Worm (Caenorhabditis elegans): ENCODE results near the gene R10E4.3.

R10E4.3 gene

DNA sequence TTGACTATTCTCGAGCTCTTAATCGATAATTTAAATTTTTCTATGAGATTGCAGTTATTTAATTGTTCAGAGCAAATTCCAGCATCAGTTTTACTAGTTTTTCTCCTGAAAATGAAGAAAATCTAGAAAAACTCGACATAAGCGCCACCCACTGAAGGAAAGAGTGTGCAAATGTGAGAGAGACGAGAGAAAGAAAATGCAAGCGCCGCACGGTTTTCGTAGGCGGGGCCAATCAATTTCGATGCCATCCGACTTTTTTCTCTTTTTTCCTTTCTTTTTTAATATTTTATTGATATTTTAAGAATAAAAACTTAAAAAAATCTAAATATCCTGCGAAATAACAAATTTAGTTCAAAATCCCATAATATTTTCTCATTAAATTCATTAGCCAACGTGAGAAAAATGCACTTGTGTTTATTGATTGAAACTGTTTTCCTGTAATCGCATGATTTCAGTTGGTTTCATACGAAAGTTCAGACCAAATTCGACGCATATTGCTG, 45.3 kb upstream of the R10E4.3 start, which contains the start of gene cdk-12:
cdk-12 (plus strand) TSS at position 450 of the 500 bp plus-strand sequence.
- TF ChIP-seq R02D3.7 (tag; optimal IDR thresholded peaks at IDR 0.05), result no peak
- peak; percentile 35 for TF ChIP-seq lin-39 (tag; optimal IDR thresholded peaks at IDR 0.05)
- TF ChIP-seq tbx-2 (tag; optimal IDR thresholded peaks at IDR 0.05), result no peak
- no peak for TF ChIP-seq eor-1 (tag; optimal IDR thresholded peaks at IDR 0.05)
- no peak for TF ChIP-seq elt-1 (tag; optimal IDR thresholded peaks at IDR 0.05)
- TF ChIP-seq fkh-2 (tag; optimal IDR thresholded peaks at IDR 0.05), result no peak
- TF ChIP-seq hmg-11 (tag; optimal IDR thresholded peaks at IDR 0.05), result peak; percentile 34
- TF ChIP-seq snpc-4 (tag; optimal IDR thresholded peaks at IDR 0.05), result peak; percentile 63
- TF ChIP-seq pha-4 (tag; optimal IDR thresholded peaks at IDR 0.05), result peak; percentile 49
- peak; percentile 4 for TF ChIP-seq elt-2 (tag; optimal IDR thresholded peaks at IDR 0.05)
- peak; percentile 81 for TF ChIP-seq nfya-1 (tag; optimal IDR thresholded peaks at IDR 0.05; ENCODE audit: insufficient read depth)
- no peak for TF ChIP-seq nhr-67 (tag; optimal IDR thresholded peaks at IDR 0.05)
- TF ChIP-seq nhr-43 (tag; optimal IDR thresholded peaks at IDR 0.05; ENCODE audit: poor library complexity, severe bottlenecking), result no peak
- TF ChIP-seq ZK546.5 (tag; optimal IDR thresholded peaks at IDR 0.05), result no peak
- no peak for TF ChIP-seq nhr-237 (tag; optimal IDR thresholded peaks at IDR 0.05)
- TF ChIP-seq ceh-28 (tag; optimal IDR thresholded peaks at IDR 0.05), result peak; percentile 22
- peak; percentile 36 for TF ChIP-seq lin-15B (tag; optimal IDR thresholded peaks at IDR 0.05)
- TF ChIP-seq nhr-23 (tag; optimal IDR thresholded peaks at IDR 0.05), result peak; percentile 16

DNA sequence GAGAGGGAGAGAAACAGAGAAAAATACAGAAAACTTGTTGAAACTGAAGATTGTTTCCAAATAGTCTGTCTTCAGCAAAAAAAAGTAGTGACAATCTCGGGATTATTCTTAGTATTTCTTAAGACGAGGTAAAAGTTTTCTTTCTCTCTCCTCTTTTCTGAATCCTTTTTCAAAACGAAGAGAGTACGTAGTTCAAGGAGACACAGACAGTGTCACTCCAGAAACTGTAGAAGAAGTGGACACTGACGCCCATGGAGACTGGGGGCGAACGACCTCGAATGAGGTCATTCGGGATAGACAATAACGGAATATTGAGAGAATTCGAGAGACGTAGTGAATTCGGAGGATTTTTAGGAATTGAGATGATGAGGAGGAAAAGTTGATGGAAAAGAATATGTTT, 43.7 kb upstream of the R10E4.3 start, which contains the start of gene gly-6:
gly-6 (minus strand) TSS at position 245 of the 400 bp plus-strand sequence.
- TF ChIP-seq unc-62 (GFP tag; optimal IDR thresholded peaks at IDR 0.05) (no peak), fos-1 (tag; optimal IDR thresholded peaks at IDR 0.05) (no peak), nhr-25 (tag; optimal IDR thresholded peaks at IDR 0.05) (peak; percentile 66), lin-15B (tag; optimal IDR thresholded peaks at IDR 0.05) (no peak), nhr-43 (tag; optimal IDR thresholded peaks at IDR 0.05; ENCODE audit: poor library complexity, severe bottlenecking) (no peak), nhr-237 (tag; optimal IDR thresholded peaks at IDR 0.05) (no peak), nhr-28 (tag; optimal IDR thresholded peaks at IDR 0.05) (no peak), nhr-11 (tag; optimal IDR thresholded peaks at IDR 0.05) (no peak), mml-1 (tag; optimal IDR thresholded peaks at IDR 0.05) (no peak), nhr-23 (tag; optimal IDR thresholded peaks at IDR 0.05) (peak; percentile 76)

DNA sequence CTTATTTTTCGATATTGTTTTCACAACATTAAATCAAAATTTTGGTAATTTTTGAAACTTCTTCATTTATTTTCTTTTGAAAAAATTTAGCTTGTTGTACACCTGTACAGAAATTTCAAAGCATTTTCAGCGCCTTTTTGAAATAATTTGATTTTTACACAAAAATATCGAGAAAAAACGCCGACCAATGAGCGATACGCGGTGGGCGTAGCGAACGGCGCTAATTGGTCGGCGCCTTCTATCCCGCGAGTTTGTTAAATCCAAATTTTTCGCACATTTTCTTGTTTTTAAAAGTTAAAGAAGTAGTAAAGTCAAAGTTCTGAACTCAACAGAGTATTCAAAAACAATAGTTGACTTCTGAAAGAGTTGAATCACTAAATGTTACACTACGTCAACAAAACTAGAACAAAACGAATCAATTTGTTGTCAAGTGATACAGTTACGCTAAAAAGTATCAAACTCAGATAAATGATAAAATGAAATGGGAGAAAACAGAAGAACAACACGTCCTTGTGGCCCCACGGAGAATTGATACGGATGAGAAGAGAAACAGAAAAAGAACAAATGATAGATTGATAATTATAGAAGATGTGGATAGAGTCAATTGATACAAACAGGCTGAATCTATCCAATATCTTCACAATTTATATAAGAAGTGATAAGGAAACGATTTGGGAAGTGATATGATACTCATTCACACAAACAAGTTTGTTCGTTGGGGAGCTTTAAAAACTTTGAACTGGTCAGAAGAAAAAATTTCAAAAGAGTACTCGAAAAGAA, 41.1 kb upstream of the R10E4.3 start:
- TF ChIP-seq nfya-1 (tag; optimal IDR thresholded peaks at IDR 0.05; ENCODE audit: insufficient read depth), result peak; percentile 90
- peak; percentile 44 for TF ChIP-seq nhr-43 (tag; optimal IDR thresholded peaks at IDR 0.05; ENCODE audit: poor library complexity, severe bottlenecking)
- TF ChIP-seq zag-1 (tag; optimal IDR thresholded peaks at IDR 0.05), result no peak
- TF ChIP-seq ZK546.5 (tag; optimal IDR thresholded peaks at IDR 0.05), result no peak
- no peak for TF ChIP-seq mdl-1 (tag; optimal IDR thresholded peaks at IDR 0.05)
- no peak for TF ChIP-seq mml-1 (tag; optimal IDR thresholded peaks at IDR 0.05)
- TF ChIP-seq egl-5 (tag; optimal IDR thresholded peaks at IDR 0.05), result no peak
- no peak for TF ChIP-seq pqm-1 (tag; optimal IDR thresholded peaks at IDR 0.05)
- no peak for TF ChIP-seq hmg-11 (tag; optimal IDR thresholded peaks at IDR 0.05)
- TF ChIP-seq unc-62 (GFP tag; optimal IDR thresholded peaks at IDR 0.05), result no peak
- no peak for TF ChIP-seq nhr-77 (tag; optimal IDR thresholded peaks at IDR 0.05)
- no peak for TF ChIP-seq R02D3.7 (tag; optimal IDR thresholded peaks at IDR 0.05)
- TF ChIP-seq fkh-2 (tag; optimal IDR thresholded peaks at IDR 0.05), result no peak
- TF ChIP-seq unc-39 (tag; optimal IDR thresholded peaks at IDR 0.05), result no peak
- no peak for TF ChIP-seq eor-1 (tag; optimal IDR thresholded peaks at IDR 0.05)
- no peak for TF ChIP-seq ceh-28 (tag; optimal IDR thresholded peaks at IDR 0.05)
- TF ChIP-seq nhr-23 (tag; optimal IDR thresholded peaks at IDR 0.05), result peak; percentile 77
- no peak for TF ChIP-seq nhr-11 (tag; optimal IDR thresholded peaks at IDR 0.05)
- no peak for TF ChIP-seq ztf-11 (tag; optimal IDR thresholded peaks at IDR 0.05)
- no peak for TF ChIP-seq nhr-25 (tag; optimal IDR thresholded peaks at IDR 0.05)
- TF ChIP-seq elt-3 (tag; optimal IDR thresholded peaks at IDR 0.05), result peak in 2 of 3 experiments; percentile 13 to 98
- TF ChIP-seq ztf-4 (tag; optimal IDR thresholded peaks at IDR 0.05), result no peak
- TF ChIP-seq tbx-2 (tag; optimal IDR thresholded peaks at IDR 0.05), result no peak

DNA sequence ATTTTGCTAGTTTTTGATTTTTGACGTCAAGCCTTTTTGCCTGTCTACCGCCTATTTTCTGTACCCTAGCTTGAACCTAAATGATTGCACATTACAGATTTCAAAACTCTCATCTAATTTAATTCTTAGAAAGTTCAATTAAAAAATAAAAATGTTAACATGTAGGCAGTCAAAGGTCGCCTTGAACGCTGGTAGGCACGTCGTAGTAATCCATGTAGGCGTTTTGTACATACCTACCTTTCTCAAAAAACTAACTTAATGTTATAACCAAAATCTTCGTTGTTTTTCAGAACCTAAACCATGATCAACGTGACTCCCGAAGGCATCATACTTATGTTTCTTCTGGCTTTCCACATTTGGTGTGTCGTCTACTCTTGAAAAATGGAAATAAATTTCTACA, 36.6 kb upstream of the R10E4.3 start, which contains the start of gene H38K22.9:
H38K22.9 (plus strand) TSS at position 301 of the 400 bp plus-strand sequence.
- TF ChIP-seq snpc-4 (tag; optimal IDR thresholded peaks at IDR 0.05) (no peak), nhr-23 (tag; optimal IDR thresholded peaks at IDR 0.05) (peak; percentile 20), skn-1 (tag; optimal IDR thresholded peaks at IDR 0.05) (no peak), unc-39 (tag; optimal IDR thresholded peaks at IDR 0.05) (no peak), nhr-11 (tag; optimal IDR thresholded peaks at IDR 0.05) (no peak), nhr-43 (tag; optimal IDR thresholded peaks at IDR 0.05; ENCODE audit: poor library complexity, severe bottlenecking) (peak; percentile 43), nfya-1 (tag; optimal IDR thresholded peaks at IDR 0.05; ENCODE audit: insufficient read depth) (no peak)

Data from whole organism, L3 larva.